Worm (Caenorhabditis elegans) whole organism, L1 larva: ENCODE data around the gene M02D8.5.

Experiments
- C04F5.9 ChIP-seq: sonication (generic microtip); optimal IDR thresholded peaks from 2 replicates; lab custom pipeline; 2016; ENCODE audit warnings: missing genetic modification characterization, missing compliant biosample characterization
- aha-1 ChIP-seq: fragments of 150-350 bp; optimal IDR thresholded peaks from 2 replicates; lab custom pipeline; 2014; ENCODE audit warnings: missing biosample characterization, missing genetic modification characterization
- ceh-82 ChIP-seq, 3 experiments: fragments of 150-350 bp in 1 of 3; sonication (generic microtip) in 2 of 3; optimal IDR thresholded peaks; 2 replicates each; lab custom pipeline; 2014 to 2017; ENCODE audit warnings: missing biosample characterization in 3 of 3, missing genetic modification characterization in 3 of 3
- ceh-88 ChIP-seq: fragments of 200-800 bp; sonication (Bioruptor generic); IDR thresholded peaks from 2 replicates; pipeline ENCODE4 v1.3.6; 2022; ENCODE audit warnings: missing genetic modification characterization, missing compliant biosample characterization
- efl-3 ChIP-seq: fragments of 200-800 bp; sonication (Bioruptor generic); optimal IDR thresholded peaks from 2 replicates; lab custom pipeline; 2018; ENCODE audit warnings: mild to moderate bottlenecking, missing genetic modification characterization, missing compliant biosample characterization
- lin-15B ChIP-seq: fragments of 150-350 bp; sonication (generic microtip); optimal IDR thresholded peaks from 3 replicates; lab custom pipeline; 2014; ENCODE audit warnings: missing biosample characterization, missing genetic modification characterization
- pqm-1 ChIP-seq: sonication (generic microtip); optimal IDR thresholded peaks from 3 replicates; lab custom pipeline; 2017; ENCODE audit warnings: missing biosample characterization, missing genetic modification characterization
- skn-1 ChIP-seq: fragments of 150-350 bp; optimal IDR thresholded peaks from 2 replicates; lab custom pipeline; 2014; ENCODE audit warnings: missing biosample characterization, missing genetic modification characterization

DNA sequence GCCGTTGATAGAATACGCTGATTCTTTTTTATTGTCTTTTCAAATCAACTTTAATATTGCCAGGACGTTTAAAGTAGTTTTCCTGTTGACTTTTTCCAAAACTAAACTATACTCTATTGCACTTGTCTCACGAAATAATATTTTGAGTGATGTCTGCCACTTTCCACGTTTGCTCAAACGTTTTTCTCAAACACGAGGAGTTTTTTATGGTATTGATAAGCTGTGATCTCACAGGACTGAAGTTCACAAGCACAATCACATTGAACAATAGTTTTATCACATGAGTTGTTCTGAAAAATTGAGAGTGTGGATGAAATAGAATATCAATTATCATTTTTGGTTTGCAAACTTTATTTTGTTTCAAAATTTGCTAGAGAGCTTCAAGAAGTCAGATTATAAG is 41.5 kb downstream of the M02D8.5 start:
- TF ChIP-seq C04F5.9 (tag; lab: Kevin White, UChicago) (no peak), ceh-88 (GFP tag; lab: Robert Waterston, UW) (no peak), aha-1 (no peak), pqm-1 (tag; lab: Kevin White, UChicago) (no peak), ceh-82 (tag; optimal IDR thresholded peaks at IDR 0.05; lab: Kevin White, UChicago) (no peak), efl-3 (GFP tag; lab: Kevin White, UChicago) (no peak), lin-15B (tag; lab: Kevin White, UChicago) (no peak), skn-1 (no peak)
